Worm (Caenorhabditis elegans) whole organism, L2 larva: ENCODE results near the gene nurf-1.

Experiments
- Y55F3AM.14 ChIP-seq: fragments of 200-800 bp; sonication (Bioruptor generic); optimal IDR thresholded peaks from 2 replicates; lab custom pipeline; 2018; ENCODE audit warnings: mild to moderate bottlenecking, missing genetic modification characterization, missing compliant biosample characterization
- nhr-21 ChIP-seq: fragments of 150-350 bp; optimal IDR thresholded peaks from 2 replicates; lab custom pipeline; 2014; ENCODE audit warnings: missing biosample characterization, missing genetic modification characterization
- ztf-11 ChIP-seq: sonication (generic microtip); optimal IDR thresholded peaks from 2 replicates; lab custom pipeline; 2017; ENCODE audit warnings: missing biosample characterization, missing genetic modification characterization

ce11 chrII:14388213-14388612 is 2.3 kb upstream of the nurf-1 start, which contains the start of gene F26H11.8:
- TF ChIP-seq ztf-11 (tag; lab: Kevin White, UChicago) (no peak), Y55F3AM.14 (no peak), nhr-21 (tag; lab: Kevin White, UChicago) (no peak)
